Worm (Caenorhabditis elegans): Measurements from ENCODE around the gene M01F1.4.

DNA sequence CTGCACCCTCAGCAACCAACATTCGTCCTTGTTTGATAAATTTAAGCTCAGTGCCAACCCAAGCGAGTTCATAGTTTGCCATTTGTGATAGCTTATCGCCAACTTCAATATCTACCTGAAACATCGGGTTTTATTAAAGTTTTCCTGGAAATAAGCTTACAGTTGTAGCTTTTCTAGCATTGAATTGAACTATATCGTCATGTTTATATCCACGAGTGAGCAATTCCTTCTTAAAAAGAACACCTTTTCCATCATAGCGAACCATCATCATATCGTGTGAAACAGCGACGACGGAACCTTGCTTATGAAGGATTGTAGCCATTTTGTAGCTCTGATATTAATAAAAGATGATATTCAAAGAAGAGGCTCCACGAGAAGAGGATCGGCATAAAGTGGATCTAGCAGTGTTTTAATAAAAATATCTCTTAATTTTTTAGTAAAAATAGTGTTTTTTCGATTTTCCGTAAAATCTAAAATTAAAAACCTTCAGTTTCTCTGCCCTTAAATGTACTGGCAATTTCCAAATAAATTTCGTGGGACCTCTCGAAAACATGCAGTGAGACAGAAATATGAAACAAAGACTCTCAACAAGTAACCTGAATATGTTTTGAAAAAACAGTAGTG, 7.5 kb downstream of the M01F1.4 start, which contains the start of gene M01F1.8:
- TF ChIP-seq flt-1 (GFP tag; IDR thresholded peaks at IDR 0.05) (no peak), T22C8.4 (GFP tag; IDR thresholded peaks at IDR 0.05) (no peak)
